Worm (Caenorhabditis elegans) whole organism, young adult: ENCODE results near the gene tab-1.

Source experiments
- B0019.2 ChIP-seq: fragments of 200-800 bp; sonication (Bioruptor generic); conservative IDR thresholded peaks from 2 replicates; pipeline ENCODE4 v1.3.6; 2022; ENCODE audit warnings: missing genetic modification reagents, missing genetic modification characterization, missing compliant biosample characterization
- B0035.1 ChIP-seq: sonication (generic microtip); optimal IDR thresholded peaks from 2 replicates; lab custom pipeline; 2016; ENCODE audit warnings: missing genetic modification characterization, mild to moderate bottlenecking, missing compliant biosample characterization, missing genotype, missing genetic modification reagents
- B0261.1 ChIP-seq: sonication (generic microtip); optimal IDR thresholded peaks from 2 replicates; lab custom pipeline; 2016; ENCODE audit warnings: mild to moderate bottlenecking, missing genetic modification characterization, moderate library complexity, missing compliant biosample characterization
- B0336.3 ChIP-seq: fragments of 200-800 bp; sonication (Bioruptor generic); IDR thresholded peaks from 2 replicates; pipeline ENCODE4 v1.3.6; 2022; ENCODE audit warnings: missing genetic modification characterization, missing compliant biosample characterization
- D2030.7 ChIP-seq: fragments of 200-800 bp; sonication (Bioruptor generic); IDR thresholded peaks from 2 replicates; pipeline ENCODE4 v1.3.6; 2022; ENCODE audit warnings: missing genetic modification reagents, missing genetic modification characterization, missing compliant biosample characterization
- F23B12.7 ChIP-seq: sonication (generic microtip); optimal IDR thresholded peaks from 2 replicates; lab custom pipeline; 2017; ENCODE audit warnings: missing genetic modification characterization, mild to moderate bottlenecking, missing compliant biosample characterization, antibody characterized with exemption, moderate library complexity; ENCODE audit not compliant: insufficient read depth
- F37B4.10 ChIP-seq: fragments of 200-800 bp; sonication (Bioruptor generic); IDR thresholded peaks from 2 replicates; pipeline ENCODE4 v1.3.6; 2022; ENCODE audit warnings: missing genetic modification characterization, missing compliant biosample characterization
- F49E8.2 ChIP-seq: sonication (generic microtip); optimal IDR thresholded peaks from 3 replicates; lab custom pipeline; 2017; ENCODE audit warnings: missing genetic modification characterization, mild to moderate bottlenecking, missing compliant biosample characterization, antibody characterized with exemption, moderate library complexity; ENCODE audit not compliant: insufficient read depth
- F55B11.4 ChIP-seq: sonication (generic microtip); optimal IDR thresholded peaks from 2 replicates; lab custom pipeline; 2016; ENCODE audit warnings: missing compliant biosample characterization, missing genetic modification characterization, borderline replicate concordance; ENCODE audit not compliant: insufficient read depth
- F57C9.4 ChIP-seq: sonication (generic microtip); optimal IDR thresholded peaks from 2 replicates; lab custom pipeline; 2017; ENCODE audit warnings: mild to moderate bottlenecking, missing genetic modification characterization, missing compliant biosample characterization
- K11D2.4 ChIP-seq: fragments of 200-800 bp; sonication (Bioruptor generic); IDR thresholded peaks from 2 replicates; pipeline ENCODE4 v1.3.6; 2022; ENCODE audit warnings: missing genetic modification reagents, missing genetic modification characterization, missing compliant biosample characterization
- T26A5.8 ChIP-seq: sonication (generic microtip); optimal IDR thresholded peaks from 2 replicates; lab custom pipeline; 2016; ENCODE audit warnings: missing genetic modification characterization, missing compliant biosample characterization
- Y53F4B.3 ChIP-seq: fragments of 200-800 bp; sonication (Bioruptor generic); IDR thresholded peaks from 2 replicates; pipeline ENCODE4 v1.3.6; 2022; ENCODE audit warnings: missing genetic modification reagents, missing genetic modification characterization, missing compliant biosample characterization
- Y79H2A.3 ChIP-seq: fragments of 200-800 bp; sonication (Bioruptor generic); conservative IDR thresholded peaks from 2 replicates; pipeline ENCODE4 v1.3.6; 2022; ENCODE audit warnings: missing genetic modification reagents, missing genetic modification characterization, missing compliant biosample characterization
- ZK185.1 ChIP-seq: sonication (generic microtip); optimal IDR thresholded peaks from 2 replicates; lab custom pipeline; 2016; ENCODE audit warnings: mild to moderate bottlenecking, missing genetic modification characterization, missing compliant biosample characterization; ENCODE audit not compliant: poor library complexity, severe bottlenecking
- ama-1 ChIP-seq, 3 experiments: fragments of 150-350 bp in 1 of 3; sonication (generic microtip) in 2 of 3; optimal IDR thresholded peaks; 2 replicates each; lab custom pipeline; 2014 to 2018; ENCODE audit warnings: missing biosample characterization in 2 of 3, missing genetic modification characterization in 2 of 3, missing genetic modification reagents in 2 of 3
- aptf-3 ChIP-seq: fragments of 200-800 bp; sonication (Bioruptor generic); IDR thresholded peaks from 2 replicates; pipeline ENCODE4 v1.3.6; 2022; ENCODE audit warnings: missing genetic modification characterization, missing compliant biosample characterization
- bed-1 ChIP-seq: fragments of 200-800 bp; sonication (Bioruptor generic); IDR thresholded peaks from 2 replicates; pipeline ENCODE4 v1.3.6; 2022; ENCODE audit warnings: missing genetic modification reagents, missing genetic modification characterization, missing compliant biosample characterization
- bed-2 ChIP-seq: fragments of 200-800 bp; sonication (Bioruptor generic); IDR thresholded peaks from 2 replicates; pipeline ENCODE4 v1.3.6; 2022; ENCODE audit warnings: missing genetic modification reagents, missing genetic modification characterization, missing compliant biosample characterization
- ceh-100 ChIP-seq: fragments of 200-800 bp; sonication (Bioruptor generic); IDR thresholded peaks from 2 replicates; pipeline ENCODE4 v1.3.6; 2022; ENCODE audit warnings: missing genetic modification reagents, missing genetic modification characterization, missing compliant biosample characterization
- ceh-27 ChIP-seq: fragments of 200-800 bp; sonication (Bioruptor generic); optimal IDR thresholded peaks from 2 replicates; lab custom pipeline; 2018; ENCODE audit warnings: mild to moderate bottlenecking, missing genetic modification characterization, moderate library complexity, missing compliant biosample characterization
- chd-7 ChIP-seq: sonication (generic microtip); optimal IDR thresholded peaks from 2 replicates; lab custom pipeline; 2016; ENCODE audit warnings: mild to moderate bottlenecking, missing genetic modification characterization, moderate library complexity, missing compliant biosample characterization
- die-1 ChIP-seq: sonication (generic microtip); optimal IDR thresholded peaks from 2 replicates; lab custom pipeline; 2016; ENCODE audit warnings: missing genotype, mild to moderate bottlenecking, missing genetic modification characterization, missing compliant biosample characterization
- dox-1 ChIP-seq: fragments of 200-800 bp; sonication (Bioruptor generic); IDR thresholded peaks from 2 replicates; pipeline ENCODE4 v1.3.6; 2022; ENCODE audit warnings: missing genetic modification reagents, missing genetic modification characterization, missing compliant biosample characterization
- dpl-1 ChIP-seq: fragments of 150-350 bp; optimal IDR thresholded peaks from 2 replicates; lab custom pipeline; 2014; ENCODE audit warnings: missing biosample characterization, missing genetic modification reagents, missing genetic modification characterization
- efl-1 ChIP-seq: fragments of 150-350 bp; optimal IDR thresholded peaks from 2 replicates; lab custom pipeline; 2014; ENCODE audit warnings: missing biosample characterization, missing genetic modification reagents, missing genetic modification characterization
- ekl-4 ChIP-seq: fragments of 200-800 bp; sonication (Bioruptor generic); IDR thresholded peaks from 2 replicates; pipeline ENCODE4 v1.3.6; 2022; ENCODE audit warnings: missing genetic modification reagents, missing genetic modification characterization, missing compliant biosample characterization
- ets-4 ChIP-seq: fragments of 200-800 bp; sonication (Bioruptor generic); optimal IDR thresholded peaks from 2 replicates; lab custom pipeline; 2018; ENCODE audit warnings: mild to moderate bottlenecking, missing genetic modification characterization, missing compliant biosample characterization
- fkh-3 ChIP-seq: sonication (generic microtip); optimal IDR thresholded peaks from 2 replicates; lab custom pipeline; 2016; ENCODE audit warnings: mild to moderate bottlenecking, missing genetic modification characterization, missing compliant biosample characterization
- him-1 ChIP-seq: sonication (generic microtip); optimal IDR thresholded peaks from 2 replicates; lab custom pipeline; 2016; ENCODE audit warnings: missing genotype, missing genetic modification reagents, missing genetic modification characterization, missing compliant biosample characterization
- hmg-20 ChIP-seq: fragments of 200-800 bp; sonication (Bioruptor generic); IDR thresholded peaks from 2 replicates; pipeline ENCODE4 v1.3.6; 2022; ENCODE audit warnings: missing genetic modification reagents, missing genetic modification characterization, missing compliant biosample characterization
- let-607 ChIP-seq, 2 experiments: fragments of 200-800 bp in 1 of 2; sonication (Bioruptor generic) in 1 of 2; sonication (generic microtip) in 1 of 2; optimal IDR thresholded peaks; 2 replicates each; lab custom pipeline; 2016 to 2018; ENCODE audit warnings: mild to moderate bottlenecking in 2 of 2, missing compliant biosample characterization in 2 of 2, missing genetic modification characterization in 2 of 2, moderate library complexity in 2 of 2, missing genotype in 1 of 2
- lin-35 ChIP-seq, 3 experiments: fragments of 150-350 bp in 2 of 3; sonication (generic microtip) in 1 of 3; optimal IDR thresholded peaks; 2 replicates each; lab custom pipeline; 2014 to 2018; ENCODE audit warnings: missing biosample characterization in 3 of 3, missing genetic modification characterization in 3 of 3, missing genetic modification reagents in 3 of 3
- lir-1 ChIP-seq: fragments of 200-800 bp; sonication (Bioruptor generic); conservative IDR thresholded peaks from 2 replicates; pipeline ENCODE4 v1.3.6; 2022; ENCODE audit warnings: missing genetic modification reagents, missing genetic modification characterization, missing compliant biosample characterization
- lsy-27 ChIP-seq: sonication (generic microtip); optimal IDR thresholded peaks from 2 replicates; lab custom pipeline; 2017; ENCODE audit warnings: missing genetic modification characterization, mild to moderate bottlenecking, missing compliant biosample characterization, antibody characterized with exemption, missing genotype, borderline replicate concordance; ENCODE audit not compliant: insufficient read depth
- madf-8 ChIP-seq: fragments of 200-800 bp; sonication (Bioruptor generic); conservative IDR thresholded peaks from 2 replicates; pipeline ENCODE4 v1.3.6; 2022; ENCODE audit warnings: missing genetic modification reagents, missing genetic modification characterization, missing compliant biosample characterization
- mcd-1 ChIP-seq: fragments of 200-800 bp; sonication (Bioruptor generic); IDR thresholded peaks from 2 replicates; pipeline ENCODE4 v1.3.6; 2022; ENCODE audit warnings: missing genetic modification reagents, missing genetic modification characterization, missing compliant biosample characterization
- nfya-1 ChIP-seq: sonication (generic microtip); optimal IDR thresholded peaks from 2 replicates; lab custom pipeline; 2017; ENCODE audit warnings: antibody characterized with exemption, missing compliant biosample characterization, missing genetic modification characterization, borderline replicate concordance; ENCODE audit not compliant: insufficient read depth
- nhr-27 ChIP-seq: fragments of 200-800 bp; sonication (Bioruptor generic); optimal IDR thresholded peaks from 2 replicates; lab custom pipeline; 2018; ENCODE audit warnings: mild to moderate bottlenecking, missing genetic modification characterization, moderate library complexity, missing compliant biosample characterization
- snpc-1.3 ChIP-seq: sonication (generic microtip); optimal IDR thresholded peaks from 2 replicates; lab custom pipeline; 2017; ENCODE audit warnings: missing genetic modification characterization, mild to moderate bottlenecking, missing compliant biosample characterization, antibody characterized with exemption, moderate library complexity, missing genotype, missing genetic modification reagents; ENCODE audit not compliant: insufficient read depth
- sptf-2 ChIP-seq: fragments of 200-800 bp; sonication (Bioruptor generic); optimal IDR thresholded peaks from 2 replicates; lab custom pipeline; 2018; ENCODE audit warnings: mild to moderate bottlenecking, missing genetic modification characterization, missing compliant biosample characterization
- tlf-1 ChIP-seq: fragments of 200-800 bp; sonication (Bioruptor generic); optimal IDR thresholded peaks from 2 replicates; lab custom pipeline; 2018; ENCODE audit warnings: mild to moderate bottlenecking, missing genetic modification characterization, missing compliant biosample characterization
- unc-62 ChIP-seq: fragments of 150-350 bp; optimal IDR thresholded peaks from 2 replicates; lab custom pipeline; 2014; ENCODE audit warnings: missing biosample characterization, missing genetic modification reagents, missing genetic modification characterization
- ztf-25 ChIP-seq: fragments of 200-800 bp; sonication (Bioruptor generic); IDR thresholded peaks from 2 replicates; pipeline ENCODE4 v1.3.6; 2022; ENCODE audit warnings: missing genetic modification reagents, missing genetic modification characterization, missing compliant biosample characterization
- ztf-26 ChIP-seq: sonication (generic microtip); optimal IDR thresholded peaks from 2 replicates; lab custom pipeline; 2017; ENCODE audit warnings: missing genetic modification characterization, missing compliant biosample characterization
- ztf-3 ChIP-seq: fragments of 200-800 bp; sonication (Bioruptor generic); optimal IDR thresholded peaks from 2 replicates; lab custom pipeline; 2018; ENCODE audit warnings: mild to moderate bottlenecking, missing genetic modification characterization, missing compliant biosample characterization

tab-1 gene

ce11 chrII:6776418-6777034 lies 26.6 kb upstream of the tab-1 start, which contains the start of gene ssup-72 (continued):
- TF ChIP-seq madf-8 (GFP tag; lab: Robert Waterston, UW), result peak; percentile 50
- TF ChIP-seq lir-1 (GFP tag; lab: Robert Waterston, UW), result no peak
- 0 out of 2 replicates have a peak, but pooled peaks have one; percentile 32 for TF ChIP-seq K11D2.4 (GFP tag; lab: Robert Waterston, UW)
- TF ChIP-seq dpl-1 (GFP tag; lab: Kevin White, UChicago), result peak; percentile 35
- TF ChIP-seq F37B4.10 (GFP tag; lab: Robert Waterston, UW), result no peak
- TF ChIP-seq chd-7 (tag; lab: Kevin White, UChicago), result no peak
- TF ChIP-seq lin-35 (GFP tag; optimal IDR thresholded peaks at IDR 0.05; lab: Kevin White, UChicago), result no peak
- peak; percentile 9 for TF ChIP-seq him-1 (tag; lab: Kevin White, UChicago)
- no peak for TF ChIP-seq bed-2 (GFP tag; lab: Robert Waterston, UW)
- TF ChIP-seq B0261.1 (tag; lab: Kevin White, UChicago), result no peak
- no peak for TF ChIP-seq F23B12.7 (tag; lab: Kevin White, UChicago)
- peak; percentile 55 for TF ChIP-seq ceh-27 (GFP tag; lab: Kevin White, UChicago)
- TF ChIP-seq ama-1 (optimal IDR thresholded peaks at IDR 0.05; lab: Kevin White, UChicago), result no peak
- no peak for TF ChIP-seq ama-1 (GFP tag; optimal IDR thresholded peaks at IDR 0.05; lab: Kevin White, UChicago)
- no peak for TF ChIP-seq F49E8.2 (tag; lab: Kevin White, UChicago)
- TF ChIP-seq snpc-1.3, result no peak
- no peak for TF ChIP-seq unc-62 (GFP tag; lab: Kevin White, UChicago)
- peak; percentile 72 for TF ChIP-seq ZK185.1
- TF ChIP-seq B0336.3 (GFP tag; lab: Robert Waterston, UW), result no peak
- no peak for TF ChIP-seq sptf-2 (GFP tag; lab: Kevin White, UChicago)
- no peak for TF ChIP-seq T26A5.8 (tag; lab: Kevin White, UChicago)
- TF ChIP-seq ceh-100 (GFP tag; lab: Robert Waterston, UW), result 0 out of 2 replicates have a peak, but pooled peaks have one; percentile 16
- TF ChIP-seq bed-1 (GFP tag; lab: Robert Waterston, UW), result no peak
- no peak for TF ChIP-seq B0035.1 (tag; lab: Kevin White, UChicago)
- no peak for TF ChIP-seq F55B11.4 (tag; lab: Kevin White, UChicago)
- TF ChIP-seq let-607 (tag; optimal IDR thresholded peaks at IDR 0.05; lab: Kevin White, UChicago), result peak in 1 of 2 experiments; percentile 58
- no peak for TF ChIP-seq die-1
- TF ChIP-seq ztf-26, result no peak
- TF ChIP-seq ztf-25 (GFP tag; lab: Robert Waterston, UW), result 0 out of 2 replicates have a peak, but pooled peaks have one; percentile 6
- TF ChIP-seq fkh-3 (tag; lab: Kevin White, UChicago), result no peak
- no peak for TF ChIP-seq Y79H2A.3 (GFP tag; lab: Robert Waterston, UW)
- no peak for TF ChIP-seq Y53F4B.3
- TF ChIP-seq ekl-4 (GFP tag; lab: Robert Waterston, UW), result no peak
- peak; percentile 48 for TF ChIP-seq efl-1
- TF ChIP-seq F57C9.4 (tag; lab: Kevin White, UChicago), result no peak
- no peak for TF ChIP-seq lsy-27
- TF ChIP-seq nhr-27 (tag; lab: Kevin White, UChicago), result no peak
- TF ChIP-seq B0019.2 (GFP tag; lab: Robert Waterston, UW), result no peak
- peak; percentile 81 for TF ChIP-seq dox-1 (GFP tag; lab: Robert Waterston, UW)
- peak; percentile 8 for TF ChIP-seq tlf-1 (GFP tag; lab: Kevin White, UChicago)
- no peak for TF ChIP-seq ets-4
- TF ChIP-seq nfya-1 (tag; lab: Kevin White, UChicago), result no peak
- TF ChIP-seq mcd-1, result peak; percentile 62; the same call in 1 of the 2 replicates
- TF ChIP-seq D2030.7 (GFP tag; lab: Robert Waterston, UW), result peak; percentile 76
- no peak for TF ChIP-seq ztf-3 (GFP tag; lab: Kevin White, UChicago)
- no peak for TF ChIP-seq hmg-20 (GFP tag; lab: Robert Waterston, UW)
- TF ChIP-seq aptf-3 (GFP tag; lab: Robert Waterston, UW), result no peak
